Worm (Caenorhabditis elegans): ENCODE data around the gene C04E12.4.

DNA sequence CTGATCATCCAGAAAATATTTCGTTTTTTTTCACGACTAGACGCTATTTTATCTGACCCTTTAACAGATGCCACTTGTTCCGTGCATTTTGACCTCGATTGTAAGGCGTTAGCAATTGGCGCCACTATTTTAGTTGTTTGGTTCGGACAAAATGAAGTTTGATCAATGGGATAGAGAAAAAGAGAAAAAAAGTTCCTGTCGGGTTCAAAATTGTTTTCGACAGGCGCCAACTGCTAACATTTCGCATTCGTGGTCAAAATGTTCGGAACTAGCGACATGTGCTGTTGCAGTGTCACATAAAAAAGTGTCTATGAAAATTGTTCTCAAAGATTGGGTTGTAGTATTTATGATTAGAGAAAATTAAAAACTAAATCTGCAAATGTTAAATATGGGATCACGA is 15.1 kb upstream of the C04E12.4 start:
- TF ChIP-seq hmbx-1 (tag; optimal IDR thresholded peaks at IDR 0.05) (no peak), B0310.2 (tag; optimal IDR thresholded peaks at IDR 0.05) (no peak), pes-1 (GFP tag; IDR thresholded peaks at IDR 0.05) (no peak), ama-1 (optimal IDR thresholded peaks at IDR 0.05) (no peak), ceh-13 (GFP tag; optimal IDR thresholded peaks at IDR 0.05) (no peak), sea-1 (GFP tag; conservative IDR thresholded peaks at IDR 0.05) (no peak), F13C5.2 (tag; optimal IDR thresholded peaks at IDR 0.05) (no peak), hmg-4 (GFP tag; optimal IDR thresholded peaks at IDR 0.05) (no peak), tra-4 (tag; optimal IDR thresholded peaks at IDR 0.05) (no peak)
